Fruit fly (Drosophila melanogaster) whole organism, prepupa: ENCODE results near the gene PVRAP.

Experiments
- Blimp-1 ChIP-seq: fragments of 200-800 bp; sonication (Bioruptor generic); optimal IDR thresholded peaks from 3 replicates; lab custom pipeline; 2017; ENCODE audit warnings: missing biosample characterization, missing genetic modification characterization, mild to moderate bottlenecking, moderate library complexity, missing genetic modification reagents
- CG6808 ChIP-seq: fragments of 200-800 bp; sonication (Bioruptor generic); optimal IDR thresholded peaks from 3 replicates; lab custom pipeline; 2017; ENCODE audit warnings: missing biosample characterization, missing genetic modification characterization, mild to moderate bottlenecking, moderate library complexity, missing genetic modification reagents
- acj6 ChIP-seq: fragments of 200-800 bp; sonication (Bioruptor generic); optimal IDR thresholded peaks from 3 replicates; lab custom pipeline; 2016; ENCODE audit warnings: missing biosample characterization, missing genetic modification characterization

- TF ChIP-seq CG6808 (no peak), acj6 (GFP tag; lab: Kevin White, UChicago) (no peak), Blimp-1 (GFP tag; lab: Kevin White, UChicago) (no peak)
These were observed 15.9 kb downstream of the PVRAP start for dm6 chr3L:6012950-6013349.
